Fruit fly (Drosophila melanogaster) whole organism, larva: ENCODE data around the gene rtp.

ENCODE experiments used
- noc ChIP-seq: fragments of 200-800 bp; sonication (Bioruptor generic); optimal IDR thresholded peaks from 3 replicates; lab custom pipeline; 2019; ENCODE audit warnings: missing biosample characterization, mild to moderate bottlenecking, missing genetic modification characterization, moderate library complexity

Gene rtp

dm6 chr3R:5223135-5223534 is 14.0 kb downstream of the rtp start, which contains the start of gene CG2604:
TSS of gene CG2604 (minus strand) at chr3R:5223365.
- no peak for TF ChIP-seq noc (tag; lab: Kevin White, UChicago)

dm6 chr3R:5219466-5219865 is 17.6 kb downstream of the rtp start, which contains the start of the genes Prosbeta2R2 and CG1116:
TSS of gene Prosbeta2R2 (minus strand) at chr3R:5219528.
TSS of gene CG1116 (plus strand) at chr3R:5219657.
- TF ChIP-seq noc (tag; lab: Kevin White, UChicago), result no peak

dm6 chr3R:5217278-5217714 is 19.8 kb downstream of the rtp start, which contains the start of gene cno:
TSS of gene cno (minus strand) at chr3R:5217456.
- no peak for TF ChIP-seq noc (tag; lab: Kevin White, UChicago)

dm6 chr3R:5216308-5216765 is 20.8 kb downstream of the rtp start:
- no peak for TF ChIP-seq noc (tag; lab: Kevin White, UChicago)

- TF ChIP-seq noc (tag; lab: Kevin White, UChicago), result peak; percentile 25
Observed at dm6 chr3R:5215334-5216307, 21.5 kb downstream of the rtp start.

- TF ChIP-seq noc (tag; lab: Kevin White, UChicago), result no peak
Observed at dm6 chr3R:5214162-5214916, 22.8 kb downstream of the rtp start.

dm6 chr3R:5213309-5213708 is 23.8 kb downstream of the rtp start:
- TF ChIP-seq noc (tag; lab: Kevin White, UChicago), result no peak

- TF ChIP-seq noc (tag; lab: Kevin White, UChicago), result no peak
Observed at dm6 chr3R:5212759-5213053, 24.4 kb downstream of the rtp start.

dm6 chr3R:5211901-5212758 is 25.0 kb downstream of the rtp start:
- no peak for TF ChIP-seq noc (tag; lab: Kevin White, UChicago)

- no peak for TF ChIP-seq noc (tag; lab: Kevin White, UChicago)
Observed at dm6 chr3R:5211401-5211800, 25.7 kb downstream of the rtp start.

- no peak for TF ChIP-seq noc (tag; lab: Kevin White, UChicago)
Observed at dm6 chr3R:5209481-5209880, 27.6 kb downstream of the rtp start.

dm6 chr3R:5208115-5208365 is 29.1 kb downstream of the rtp start:
- TF ChIP-seq noc (tag; lab: Kevin White, UChicago), result no peak

- no peak for TF ChIP-seq noc (tag; lab: Kevin White, UChicago)
Observed at dm6 chr3R:5207277-5208114, 29.6 kb downstream of the rtp start.

dm6 chr3R:5205319-5206033 is 31.6 kb downstream of the rtp start:
- TF ChIP-seq noc (tag; lab: Kevin White, UChicago), result no peak
